Worm (Caenorhabditis elegans) whole organism, L4/young adult: ENCODE results near the gene F58B4.5.

ENCODE experiments used
- W03F9.2 ChIP-seq: fragments of 150-350 bp; optimal IDR thresholded peaks from 2 replicates; lab custom pipeline; 2014; ENCODE audit warnings: missing biosample characterization, missing genetic modification characterization
- him-1 ChIP-seq: sonication (generic microtip); optimal IDR thresholded peaks from 2 replicates; lab custom pipeline; 2016; ENCODE audit warnings: missing genotype, missing genetic modification reagents, missing genetic modification characterization, missing compliant biosample characterization

DNA sequence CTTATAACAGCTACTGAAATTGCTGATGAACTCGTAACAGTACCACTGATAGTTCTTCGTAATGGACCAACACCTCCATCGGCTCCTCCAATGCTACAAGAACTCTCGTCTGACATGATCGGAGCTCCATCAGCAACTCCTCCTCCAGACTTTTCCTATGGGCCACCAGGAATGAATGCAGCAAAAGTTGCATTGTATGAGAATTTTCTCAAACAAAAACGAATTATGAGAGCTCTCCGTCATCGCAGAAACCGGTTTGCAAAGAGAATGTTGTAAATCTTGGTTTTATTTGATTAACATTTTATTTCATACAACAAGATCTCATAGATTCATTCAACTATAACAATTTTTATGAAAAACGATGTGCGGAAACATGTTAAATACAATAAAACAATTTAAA, 44.9 kb upstream of the F58B4.5 start:
- TF ChIP-seq him-1 (tag; lab: Kevin White, UChicago), result no peak
- TF ChIP-seq W03F9.2 (tag; lab: Kevin White, UChicago), result no peak
